Worm (Caenorhabditis elegans) whole organism, early embryonic: ENCODE results near the gene T12D8.9.

Experiments
- aly-1 ChIP-seq: sonication (generic microtip); optimal IDR thresholded peaks from 2 replicates; lab custom pipeline; 2016; ENCODE audit warnings: missing genetic modification characterization, missing compliant biosample characterization
- ama-1 ChIP-seq: fragments of 150-350 bp; optimal IDR thresholded peaks from 2 replicates; lab custom pipeline; 2014
- ceh-13 ChIP-seq: fragments of 200-800 bp; sonication (Bioruptor generic); optimal IDR thresholded peaks from 2 replicates; lab custom pipeline; 2018; ENCODE audit warnings: mild to moderate bottlenecking, missing genetic modification characterization, missing compliant biosample characterization
- ceh-36 ChIP-seq: sonication (generic microtip); optimal IDR thresholded peaks from 2 replicates; lab custom pipeline; 2016; ENCODE audit warnings: missing genetic modification characterization, inconsistent platforms, missing compliant biosample characterization
- flt-1 ChIP-seq: fragments of 200-800 bp; sonication (Bioruptor generic); IDR thresholded peaks from 2 replicates; pipeline ENCODE4 v1.3.6; 2022; ENCODE audit warnings: missing genetic modification characterization, missing compliant biosample characterization
- hmbx-1 ChIP-seq: sonication (generic microtip); optimal IDR thresholded peaks from 2 replicates; lab custom pipeline; 2016; ENCODE audit warnings: mild to moderate bottlenecking, missing genetic modification characterization, missing compliant biosample characterization
- hmg-4 ChIP-seq: fragments of 200-800 bp; sonication (Bioruptor generic); optimal IDR thresholded peaks from 2 replicates; lab custom pipeline; 2018; ENCODE audit warnings: mild to moderate bottlenecking, missing genetic modification characterization, missing compliant biosample characterization
- hnd-1 ChIP-seq: sonication (generic microtip); optimal IDR thresholded peaks from 2 replicates; lab custom pipeline; 2016; ENCODE audit warnings: missing genetic modification characterization, missing compliant biosample characterization
- pes-1 ChIP-seq: fragments of 200-800 bp; sonication (Bioruptor generic); IDR thresholded peaks from 2 replicates; pipeline ENCODE4 v1.3.6; 2022; ENCODE audit warnings: missing genetic modification reagents, missing genetic modification characterization, missing compliant biosample characterization
- sea-1 ChIP-seq: fragments of 200-800 bp; sonication (Bioruptor generic); conservative IDR thresholded peaks from 2 replicates; pipeline ENCODE4 v1.3.6; 2022; ENCODE audit warnings: missing genetic modification characterization, missing compliant biosample characterization
- tbx-11 ChIP-seq: fragments of 200-800 bp; sonication (Bioruptor generic); IDR thresholded peaks from 2 replicates; pipeline ENCODE4 v1.3.6; 2022; ENCODE audit warnings: missing genetic modification characterization, missing compliant biosample characterization
- tra-4 ChIP-seq: sonication (generic microtip); optimal IDR thresholded peaks from 2 replicates; lab custom pipeline; 2017; ENCODE audit warnings: missing genetic modification characterization, missing compliant biosample characterization

DNA sequence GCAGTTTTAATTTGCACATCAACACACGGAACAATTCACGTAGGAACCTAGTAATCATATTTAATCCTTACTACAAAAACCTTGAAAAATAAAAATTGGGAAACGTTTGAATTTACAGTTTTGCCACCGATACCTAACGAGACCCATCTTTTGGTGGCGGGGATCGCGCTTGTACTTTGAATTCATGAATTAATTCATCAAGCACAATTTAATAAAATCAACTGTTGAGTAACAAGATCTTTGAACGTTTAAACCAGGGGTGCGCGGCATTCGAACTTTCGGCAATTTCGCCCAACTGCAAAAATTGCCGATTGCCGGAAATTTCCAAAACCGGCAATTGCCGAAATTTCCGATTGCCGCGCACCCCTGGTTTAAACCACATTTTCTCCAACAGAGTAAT is 39.8 kb downstream of the T12D8.9 start:
- no peak for TF ChIP-seq flt-1
- TF ChIP-seq pes-1 (GFP tag; lab: Robert Waterston, UW): no peak
- no peak for TF ChIP-seq tra-4 (tag; lab: Kevin White, UChicago)
- no peak for TF ChIP-seq aly-1 (tag; lab: Kevin White, UChicago)
- no peak for TF ChIP-seq ama-1 (lab: Kevin White, UChicago)
- no peak for TF ChIP-seq hmg-4 (GFP tag; lab: Kevin White, UChicago)
- no peak for TF ChIP-seq hnd-1 (tag; lab: Kevin White, UChicago)
- TF ChIP-seq tbx-11 (GFP tag; lab: Robert Waterston, UW): no peak
- no peak for TF ChIP-seq ceh-36
- TF ChIP-seq hmbx-1 (tag; lab: Kevin White, UChicago): no peak
- no peak for TF ChIP-seq ceh-13 (GFP tag; lab: Kevin White, UChicago)
- TF ChIP-seq sea-1 (GFP tag; lab: Robert Waterston, UW): no peak
